Fruit fly (Drosophila melanogaster) whole organism, prepupa: ENCODE results near the gene IFT54.

Source experiments
- Blimp-1 ChIP-seq: fragments of 200-800 bp; sonication (Bioruptor generic); optimal IDR thresholded peaks from 3 replicates; lab custom pipeline; 2017; ENCODE audit warnings: missing biosample characterization, missing genetic modification characterization, mild to moderate bottlenecking, moderate library complexity, missing genetic modification reagents
- CG10631 ChIP-seq: fragments of 200-800 bp; sonication (Bioruptor generic); optimal IDR thresholded peaks from 2 replicates; lab custom pipeline; 2016; ENCODE audit warnings: missing biosample characterization, missing genetic modification characterization
- CG10669 ChIP-seq: fragments of 200-800 bp; sonication (Bioruptor generic); optimal IDR thresholded peaks from 3 replicates; lab custom pipeline; 2018; ENCODE audit warnings: missing biosample characterization, mild to moderate bottlenecking, missing genetic modification characterization, moderate library complexity
- CG11294 ChIP-seq: fragments of 200-800 bp; sonication (Bioruptor generic); IDR thresholded peaks from 2 replicates; pipeline ENCODE4 v1.3.6; 2022; ENCODE audit warnings: missing biosample characterization, missing genetic modification characterization
- CG11762 ChIP-seq: fragments of 200-800 bp; sonication (Bioruptor generic); optimal IDR thresholded peaks from 3 replicates; lab custom pipeline; 2016; ENCODE audit warnings: missing biosample characterization, missing genetic modification characterization; ENCODE audit not compliant: insufficient read depth
- CG11902 ChIP-seq: fragments of 200-800 bp; sonication (Bioruptor generic); optimal IDR thresholded peaks from 3 replicates; lab custom pipeline; 2016; ENCODE audit warnings: missing biosample characterization, missing genetic modification characterization
- CG1621 ChIP-seq: fragments of 200-800 bp; sonication (Bioruptor generic); optimal IDR thresholded peaks from 3 replicates; lab custom pipeline; 2018; ENCODE audit warnings: missing biosample characterization, mild to moderate bottlenecking, missing genetic modification characterization
- CG16779 ChIP-seq: fragments of 200-800 bp; sonication (Bioruptor generic); optimal IDR thresholded peaks from 3 replicates; lab custom pipeline; 2017; ENCODE audit warnings: missing biosample characterization, mild to moderate bottlenecking, missing genetic modification characterization
- CG3032 ChIP-seq: fragments of 200-800 bp; optimal IDR thresholded peaks from 2 replicates; lab custom pipeline; 2019; ENCODE audit warnings: missing biosample characterization, mild to moderate bottlenecking, missing genetic modification characterization, moderate library complexity
- CG31627 ChIP-seq: fragments of 200-800 bp; sonication (Bioruptor generic); optimal IDR thresholded peaks from 3 replicates; lab custom pipeline; 2016; ENCODE audit warnings: missing biosample characterization, missing genetic modification characterization
- CG32006 ChIP-seq: fragments of 200-800 bp; sonication (Bioruptor generic); optimal IDR thresholded peaks from 3 replicates; lab custom pipeline; 2017; ENCODE audit warnings: missing biosample characterization, mild to moderate bottlenecking, missing genetic modification characterization
- CG34406 ChIP-seq: fragments of 200-800 bp; sonication (Bioruptor generic); optimal IDR thresholded peaks from 3 replicates; lab custom pipeline; 2016; ENCODE audit warnings: missing biosample characterization, missing genetic modification characterization
- CG3919 ChIP-seq: fragments of 200-800 bp; sonication (Bioruptor generic); optimal IDR thresholded peaks from 3 replicates; lab custom pipeline; 2016; ENCODE audit warnings: missing biosample characterization, missing genetic modification characterization
- CG4318 ChIP-seq: fragments of 200-800 bp; sonication (Bioruptor generic); optimal IDR thresholded peaks from 3 replicates; lab custom pipeline; 2017; ENCODE audit warnings: missing biosample characterization, mild to moderate bottlenecking, missing genetic modification characterization
- CG6276 ChIP-seq: fragments of 200-800 bp; sonication (Bioruptor generic); optimal IDR thresholded peaks from 2 replicates; lab custom pipeline; 2017; ENCODE audit warnings: missing biosample characterization, mild to moderate bottlenecking, missing genetic modification characterization
- CG6792 ChIP-seq: fragments of 200-800 bp; sonication (Bioruptor generic); optimal IDR thresholded peaks from 3 replicates; lab custom pipeline; 2016; ENCODE audit warnings: missing biosample characterization, missing genetic modification characterization
- CG6808 ChIP-seq: fragments of 200-800 bp; sonication (Bioruptor generic); optimal IDR thresholded peaks from 3 replicates; lab custom pipeline; 2017; ENCODE audit warnings: missing biosample characterization, missing genetic modification characterization, mild to moderate bottlenecking, moderate library complexity, missing genetic modification reagents
- CG6854 ChIP-seq: fragments of 200-800 bp; sonication (Bioruptor generic); optimal IDR thresholded peaks from 2 replicates; lab custom pipeline; 2017; ENCODE audit warnings: missing biosample characterization, mild to moderate bottlenecking, missing genetic modification characterization
- CG7368 ChIP-seq: fragments of 200-800 bp; sonication (Bioruptor generic); optimal IDR thresholded peaks from 3 replicates; lab custom pipeline; 2016; ENCODE audit warnings: missing biosample characterization, missing genetic modification characterization
- CG8119 ChIP-seq: fragments of 200-800 bp; sonication (Bioruptor generic); IDR thresholded peaks from 3 replicates; pipeline ENCODE4 v1.3.6; 2022; ENCODE audit warnings: missing biosample characterization, missing genetic modification characterization
- CG8632 ChIP-seq: fragments of 200-800 bp; sonication (Bioruptor generic); optimal IDR thresholded peaks from 3 replicates; lab custom pipeline; 2016; ENCODE audit warnings: missing biosample characterization, missing genetic modification characterization
- CG9139 ChIP-seq: fragments of 200-800 bp; sonication (Bioruptor generic); optimal IDR thresholded peaks from 3 replicates; lab custom pipeline; 2017; ENCODE audit warnings: missing biosample characterization, mild to moderate bottlenecking, missing genetic modification characterization
- Eip78C ChIP-seq: fragments of 200-800 bp; sonication (Bioruptor generic); peaks from one replicate; lab custom pipeline; 2016; ENCODE audit warnings: missing biosample characterization, missing genetic modification characterization
- Ets21C ChIP-seq: fragments of 200-800 bp; sonication (Bioruptor generic); optimal IDR thresholded peaks from 3 replicates; lab custom pipeline; 2016; ENCODE audit warnings: missing biosample characterization, missing genetic modification characterization
- Ets96B ChIP-seq: fragments of 200-800 bp; optimal IDR thresholded peaks from 2 replicates; lab custom pipeline; 2019; ENCODE audit warnings: missing biosample characterization, mild to moderate bottlenecking, missing genetic modification characterization, moderate library complexity
- Gug ChIP-seq: fragments of 200-800 bp; sonication (Bioruptor generic); IDR thresholded peaks from 2 replicates; pipeline ENCODE4 v1.3.6; 2022; ENCODE audit warnings: missing biosample characterization, missing genetic modification characterization
- Hr39 ChIP-seq: fragments of 200-800 bp; sonication (Bioruptor generic); optimal IDR thresholded peaks from 2 replicates; lab custom pipeline; 2016; ENCODE audit warnings: missing biosample characterization, missing genetic modification characterization
- Hr4 ChIP-seq: fragments of 200-800 bp; sonication (Bioruptor generic); optimal IDR thresholded peaks from 3 replicates; lab custom pipeline; 2016; ENCODE audit warnings: missing biosample characterization, missing genetic modification characterization
- Lpt ChIP-seq: fragments of 200-800 bp; sonication (Bioruptor generic); optimal IDR thresholded peaks from 3 replicates; lab custom pipeline; 2016; ENCODE audit warnings: missing biosample characterization, missing genetic modification characterization
- Met ChIP-seq: fragments of 200-800 bp; sonication (Bioruptor generic); optimal IDR thresholded peaks from 3 replicates; lab custom pipeline; 2016; ENCODE audit warnings: missing biosample characterization, missing genetic modification characterization
- Smox ChIP-seq: fragments of 200-800 bp; sonication (Bioruptor generic); optimal IDR thresholded peaks from 3 replicates; lab custom pipeline; 2016; ENCODE audit warnings: missing biosample characterization, missing genetic modification characterization
- Sox102F ChIP-seq: fragments of 200-800 bp; sonication (Bioruptor generic); optimal IDR thresholded peaks from 2 replicates; lab custom pipeline; 2016; ENCODE audit warnings: missing biosample characterization, mild to moderate bottlenecking, missing genetic modification characterization
- Sox14 ChIP-seq: fragments of 200-800 bp; sonication (Bioruptor generic); optimal IDR thresholded peaks from 3 replicates; lab custom pipeline; 2016; ENCODE audit warnings: missing biosample characterization, missing genetic modification characterization
- Sox15 ChIP-seq: fragments of 200-800 bp; sonication (Bioruptor generic); optimal IDR thresholded peaks from 3 replicates; lab custom pipeline; 2016; ENCODE audit warnings: missing biosample characterization, missing genetic modification characterization
- cyc ChIP-seq: fragments of 200-800 bp; sonication (Bioruptor generic); optimal IDR thresholded peaks from 3 replicates; lab custom pipeline; 2016; ENCODE audit warnings: missing biosample characterization, missing genetic modification characterization
- dac ChIP-seq: fragments of 200-800 bp; sonication (Bioruptor generic); optimal IDR thresholded peaks from 2 replicates; lab custom pipeline; 2017; ENCODE audit warnings: missing biosample characterization, mild to moderate bottlenecking, missing genetic modification characterization
- dsx ChIP-seq: fragments of 200-800 bp; optimal IDR thresholded peaks from 3 replicates; lab custom pipeline; 2019; ENCODE audit warnings: missing biosample characterization, mild to moderate bottlenecking, missing genetic modification characterization, moderate library complexity; ENCODE audit not compliant: poor library complexity, severe bottlenecking
- fd85E ChIP-seq: fragments of 200-800 bp; sonication (Bioruptor generic); optimal IDR thresholded peaks from 3 replicates; lab custom pipeline; 2016; ENCODE audit warnings: missing biosample characterization, missing genetic modification characterization
- fkh ChIP-seq: fragments of 200-800 bp; sonication (Bioruptor generic); optimal IDR thresholded peaks from 3 replicates; lab custom pipeline; 2017; ENCODE audit warnings: missing biosample characterization, mild to moderate bottlenecking, missing genetic modification characterization, moderate library complexity
- lz ChIP-seq: fragments of 200-800 bp; sonication (Bioruptor generic); optimal IDR thresholded peaks from 3 replicates; lab custom pipeline; 2016; ENCODE audit warnings: missing biosample characterization, missing genetic modification characterization
- pdm3 ChIP-seq: fragments of 200-800 bp; sonication (Bioruptor generic); optimal IDR thresholded peaks from 3 replicates; lab custom pipeline; 2016; ENCODE audit warnings: missing biosample characterization, missing genetic modification characterization
- salr ChIP-seq, 2 experiments: fragments of 200-800 bp; sonication (Bioruptor generic); optimal IDR thresholded peaks; 3 replicates each; lab custom pipeline; 2016 to 2018; ENCODE audit warnings: missing biosample characterization in 2 of 2, missing genetic modification characterization in 2 of 2, mild to moderate bottlenecking in 1 of 2
- ss ChIP-seq, 2 experiments: fragments of 200-800 bp; sonication (Bioruptor generic); optimal IDR thresholded peaks; 2 replicates in 1 of 2; 3 replicates in 1 of 2; lab custom pipeline; 2017 to 2018; ENCODE audit warnings: mild to moderate bottlenecking in 2 of 2, missing biosample characterization in 2 of 2, missing genetic modification characterization in 2 of 2, moderate library complexity in 1 of 2
- svp ChIP-seq: fragments of 200-800 bp; sonication (Bioruptor generic); peaks from one replicate; lab custom pipeline; 2016; ENCODE audit warnings: missing biosample characterization, missing genetic modification characterization
- topi ChIP-seq: fragments of 200-800 bp; sonication (Bioruptor generic); optimal IDR thresholded peaks from 3 replicates; lab custom pipeline; 2016; ENCODE audit warnings: missing biosample characterization, missing genetic modification characterization

IFT54 gene

dm6 chr3R:14289958-14290835 is 12.0 kb upstream of the IFT54 start (continued):
- TF ChIP-seq CG10631 (GFP tag; lab: Kevin White, UChicago) (peak; percentile 44), svp (GFP tag; lab: Kevin White, UChicago) (peak; percentile 79), dac (GFP tag; lab: Kevin White, UChicago) (peak; percentile 16), CG34406 (peak; percentile 43), CG4318 (GFP tag; lab: Kevin White, UChicago) (peak; percentile 58), CG10669 (GFP tag; lab: Kevin White, UChicago) (peak; percentile 33), CG8632 (GFP tag; lab: Kevin White, UChicago) (peak; percentile 44), CG16779 (tag; lab: Kevin White, UChicago) (no peak), Sox14 (GFP tag; lab: Kevin White, UChicago) (peak; percentile 39), CG7368 (no peak), Met (peak; percentile 63), CG9139 (GFP tag; lab: Kevin White, UChicago) (no peak), CG11294 (GFP tag; lab: Robert Waterston, UW) (no peak), Hr4 (GFP tag; lab: Kevin White, UChicago) (peak; percentile 69), Ets21C (peak; percentile 31), Hr39 (GFP tag; lab: Kevin White, UChicago) (peak; percentile 41), CG32006 (GFP tag; lab: Kevin White, UChicago) (peak; percentile 81), Smox (GFP tag; lab: Kevin White, UChicago) (peak; percentile 58)
- TF ChIP-seq, all 60 proteins: peak for 50

DNA sequence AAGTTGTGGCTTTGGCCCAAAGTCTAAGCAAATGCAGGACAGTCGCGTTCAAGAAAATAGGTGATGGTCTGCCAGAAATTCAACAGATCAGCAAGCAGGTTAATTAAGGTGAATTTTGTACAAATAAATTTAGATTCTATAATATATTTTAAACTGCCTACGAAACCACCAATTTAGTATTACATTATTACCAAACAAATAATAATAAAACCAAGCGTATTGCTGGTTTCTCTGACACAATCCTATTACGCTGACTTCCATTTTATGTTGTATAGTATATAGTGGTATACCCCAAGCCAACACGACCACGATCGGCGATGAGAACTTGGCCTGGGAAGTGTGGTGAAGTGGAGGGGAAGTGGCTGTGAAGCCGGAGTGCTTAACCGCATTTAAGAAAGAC is 10.8 kb upstream of the IFT54 start:
- TF ChIP-seq CG6792 (peak; percentile 77), CG8119 (GFP tag; lab: Robert Waterston, UW) (peak; percentile 92), ss (GFP tag; optimal IDR thresholded peaks at IDR 0.05; lab: Kevin White, UChicago) (peak; percentile 74 to 80), CG10631 (GFP tag; lab: Kevin White, UChicago) (peak; percentile 78), CG6854 (peak; percentile 85), Ets96B (tag; lab: Kevin White, UChicago) (peak; percentile 89), salr (GFP tag; optimal IDR thresholded peaks at IDR 0.05; lab: Kevin White, UChicago) (peak; percentile 78 to 80), CG1621 (tag; lab: Kevin White, UChicago) (peak; percentile 76), Met (peak; percentile 88), Smox (GFP tag; lab: Kevin White, UChicago) (peak; percentile 83), pdm3 (GFP tag; lab: Kevin White, UChicago) (peak; percentile 74), CG6276 (GFP tag; lab: Kevin White, UChicago) (peak; percentile 89), CG34406 (peak; percentile 77), Blimp-1 (GFP tag; lab: Kevin White, UChicago) (peak; percentile 66), Lpt (GFP tag; lab: Kevin White, UChicago) (peak; percentile 72), CG8632 (GFP tag; lab: Kevin White, UChicago) (peak; percentile 75), CG9139 (GFP tag; lab: Kevin White, UChicago) (peak; percentile 70), CG3919 (peak; percentile 83), Gug (peak; percentile 49), CG6808 (peak; percentile 90), fkh (GFP tag; lab: Kevin White, UChicago) (no peak), CG3032 (tag; lab: Kevin White, UChicago) (peak; percentile 87), dsx (GFP tag; lab: Kevin White, UChicago) (peak; percentile 83), lz (peak; percentile 77), topi (GFP tag; lab: Kevin White, UChicago) (peak; percentile 78), CG11762 (peak; percentile 73), dac (GFP tag; lab: Kevin White, UChicago) (peak; percentile 49), Ets21C (peak; percentile 60), CG32006 (GFP tag; lab: Kevin White, UChicago) (peak; percentile 91), fd85E (GFP tag; lab: Kevin White, UChicago) (peak; percentile 22), CG16779 (tag; lab: Kevin White, UChicago) (peak; percentile 77), Eip78C (peak; percentile 98), Hr4 (GFP tag; lab: Kevin White, UChicago) (peak; percentile 82), CG4318 (GFP tag; lab: Kevin White, UChicago) (peak; percentile 73), Sox102F (GFP tag; lab: Kevin White, UChicago) (peak; percentile 84), CG31627 (GFP tag; lab: Kevin White, UChicago) (peak; percentile 69), Sox15 (GFP tag; lab: Kevin White, UChicago) (peak; percentile 48), cyc (peak; percentile 68), CG11902 (GFP tag; lab: Kevin White, UChicago) (peak; percentile 49), CG11294 (GFP tag; lab: Robert Waterston, UW) (peak; percentile 59)
